Fruit fly (Drosophila melanogaster): ENCODE results near the gene Amt.

dm6 chr3R:15293005-15293877 lies 44.3 kb upstream of the Amt start:
- peak; percentile 29 for TF ChIP-seq CG13624 (GFP tag; optimal IDR thresholded peaks at IDR 0.05)
- no peak for TF ChIP-seq TFAM (GFP tag; optimal IDR thresholded peaks at IDR 0.05)
- no peak for TF ChIP-seq CG1832 (GFP tag; optimal IDR thresholded peaks at IDR 0.05)
- TF ChIP-seq hth (optimal IDR thresholded peaks at IDR 0.05): no peak
- peak; percentile 45 for TF ChIP-seq CG30403 (GFP tag; optimal IDR thresholded peaks at IDR 0.05)
- peak; percentile 6 for TF ChIP-seq CG9727 (GFP tag; optimal IDR thresholded peaks at IDR 0.05)
- TF ChIP-seq Antp (GFP tag; optimal IDR thresholded peaks at IDR 0.05): no peak
- no peak for TF ChIP-seq slp2 (GFP tag; optimal IDR thresholded peaks at IDR 0.05)
- TF ChIP-seq CG11560 (tag; IDR thresholded peaks at IDR 0.05): no peak
- TF ChIP-seq CG12769 (tag; optimal IDR thresholded peaks at IDR 0.05): no peak
- no peak for TF ChIP-seq ac (GFP tag; optimal IDR thresholded peaks at IDR 0.05)
- peak; percentile 17 for TF ChIP-seq lab (GFP tag; optimal IDR thresholded peaks at IDR 0.05)

Measured in whole organism, embryonic.